Worm (Caenorhabditis elegans): Measurements from ENCODE around the gene arrd-24.

ce11 chrX:13963203-13963602, 17.1 kb downstream of the arrd-24 start, which contains the start of gene F48F7.3:
- TF ChIP-seq ama-1 (optimal IDR thresholded peaks at IDR 0.05): no peak
- TF ChIP-seq tbx-37 (GFP tag; conservative IDR thresholded peaks at IDR 0.05): no peak
- no peak for TF ChIP-seq pes-1 (GFP tag; IDR thresholded peaks at IDR 0.05)
- TF ChIP-seq scrt-1 (GFP tag; IDR thresholded peaks at IDR 0.05): no peak
- TF ChIP-seq tra-4 (tag; optimal IDR thresholded peaks at IDR 0.05): no peak
- no peak for TF ChIP-seq hnd-1 (tag; optimal IDR thresholded peaks at IDR 0.05)
- TF ChIP-seq flt-1 (GFP tag; IDR thresholded peaks at IDR 0.05): no peak
